Worm (Caenorhabditis elegans) whole organism, L4 larva: ENCODE data around the gene C46C11.3.

Source experiments
- R02D3.7 ChIP-seq: fragments of 150-350 bp; sonication (generic microtip); optimal IDR thresholded peaks from 3 replicates; lab custom pipeline; 2014; ENCODE audit warnings: missing biosample characterization, missing genetic modification characterization
- Y75B8A.6 ChIP-seq: fragments of 200-800 bp; sonication (Bioruptor generic); IDR thresholded peaks from 2 replicates; pipeline ENCODE4 v1.3.6; 2022; ENCODE audit warnings: missing genetic modification reagents, missing genetic modification characterization, missing compliant biosample characterization
- ZK337.2 ChIP-seq: fragments of 200-800 bp; sonication (Bioruptor generic); IDR thresholded peaks from 2 replicates; pipeline ENCODE4 v1.3.6; 2022; ENCODE audit warnings: missing genetic modification reagents, missing genetic modification characterization, missing compliant biosample characterization
- aha-1 ChIP-seq: fragments of 150-350 bp; peaks from one replicate; lab custom pipeline; 2014; ENCODE audit warnings: missing biosample characterization, missing genetic modification characterization
- attf-4 ChIP-seq: sonication (generic microtip); optimal IDR thresholded peaks from 3 replicates; lab custom pipeline; 2017; ENCODE audit warnings: missing biosample characterization, missing genetic modification characterization
- ceh-28 ChIP-seq: fragments of 150-350 bp; optimal IDR thresholded peaks from 2 replicates; lab custom pipeline; 2014; ENCODE audit warnings: missing biosample characterization, missing genetic modification reagents, missing genetic modification characterization
- ceh-32 ChIP-seq: sonication (generic microtip); optimal IDR thresholded peaks from 2 replicates; lab custom pipeline; 2016; ENCODE audit warnings: mild to moderate bottlenecking, missing genetic modification characterization, missing compliant biosample characterization; ENCODE audit not compliant: poor library complexity
- ceh-44 ChIP-seq: fragments of 200-800 bp; sonication (Bioruptor generic); IDR thresholded peaks from 2 replicates; pipeline ENCODE4 v1.3.6; 2022; ENCODE audit warnings: missing genetic modification reagents, missing genetic modification characterization, missing compliant biosample characterization
- ceh-82 ChIP-seq: sonication (generic microtip); optimal IDR thresholded peaks from 2 replicates; lab custom pipeline; 2017; ENCODE audit warnings: missing biosample characterization, missing genetic modification characterization
- ctbp-1 ChIP-seq: fragments of 200-800 bp; sonication (Bioruptor generic); IDR thresholded peaks from 2 replicates; pipeline ENCODE4 v1.3.6; 2022; ENCODE audit warnings: missing genetic modification reagents, missing genetic modification characterization, missing compliant biosample characterization
- daf-16 ChIP-seq, 3 experiments: sonication (generic microtip); optimal IDR thresholded peaks; 2 replicates each; lab custom pipeline; 2016 to 2017; ENCODE audit warnings: missing genetic modification characterization in 3 of 3, missing genetic modification reagents in 3 of 3, mild to moderate bottlenecking in 2 of 3, missing compliant biosample characterization in 2 of 3, missing biosample characterization in 1 of 3, moderate library complexity in 1 of 3
- daf-19 ChIP-seq: fragments of 200-800 bp; sonication (Bioruptor generic); conservative IDR thresholded peaks from 2 replicates; pipeline ENCODE4 v1.3.6; 2022; ENCODE audit warnings: missing genetic modification characterization, missing compliant biosample characterization
- dmd-9 ChIP-seq: fragments of 200-800 bp; sonication (Bioruptor generic); IDR thresholded peaks from 2 replicates; pipeline ENCODE4 v1.3.6; 2022; ENCODE audit warnings: missing genetic modification reagents, missing genetic modification characterization, missing compliant biosample characterization
- egl-27 ChIP-seq: sonication (generic microtip); optimal IDR thresholded peaks from 3 replicates; lab custom pipeline; 2017; ENCODE audit warnings: missing biosample characterization, missing genetic modification reagents, missing genetic modification characterization
- egl-43 ChIP-seq: fragments of 200-800 bp; sonication (Bioruptor generic); IDR thresholded peaks from 2 replicates; pipeline ENCODE4 v1.3.6; 2022; ENCODE audit warnings: missing genetic modification reagents, missing genetic modification characterization, missing compliant biosample characterization
- fos-1 ChIP-seq: fragments of 150-350 bp; optimal IDR thresholded peaks from 2 replicates; lab custom pipeline; 2014; ENCODE audit warnings: missing biosample characterization, missing genetic modification characterization
- gei-8 ChIP-seq: fragments of 200-800 bp; sonication (Bioruptor generic); optimal IDR thresholded peaks from 2 replicates; lab custom pipeline; 2018; ENCODE audit warnings: mild to moderate bottlenecking, missing genetic modification characterization, missing compliant biosample characterization
- hif-1 ChIP-seq, 2 experiments: sonication (generic microtip); optimal IDR thresholded peaks; 2 replicates each; lab custom pipeline; 2016 to 2017; ENCODE audit warnings: missing compliant biosample characterization in 2 of 2, missing genetic modification characterization in 2 of 2, missing genetic modification reagents in 2 of 2, missing genotype in 2 of 2, mild to moderate bottlenecking in 1 of 2
- hlh-30 ChIP-seq: sonication (generic microtip); optimal IDR thresholded peaks from 2 replicates; lab custom pipeline; 2017; ENCODE audit warnings: antibody characterized with exemption, mild to moderate bottlenecking, missing genetic modification characterization, missing compliant biosample characterization; ENCODE audit not compliant: insufficient read depth
- lin-1 ChIP-seq: fragments of 200-800 bp; sonication (Bioruptor generic); IDR thresholded peaks from 2 replicates; pipeline ENCODE4 v1.3.6; 2022; ENCODE audit warnings: missing genetic modification reagents, missing genetic modification characterization, missing compliant biosample characterization
- lin-13 ChIP-seq: fragments of 150-350 bp; optimal IDR thresholded peaks from 2 replicates; lab custom pipeline; 2014; ENCODE audit warnings: missing biosample characterization, missing genetic modification reagents, missing genetic modification characterization
- lin-15B ChIP-seq: fragments of 150-350 bp; sonication (generic microtip); optimal IDR thresholded peaks from 3 replicates; lab custom pipeline; 2014; ENCODE audit warnings: missing biosample characterization, missing genetic modification characterization
- lin-38 ChIP-seq: fragments of 200-800 bp; sonication (Bioruptor generic); IDR thresholded peaks from 2 replicates; pipeline ENCODE4 v1.3.6; 2022; ENCODE audit warnings: missing genetic modification reagents, missing genetic modification characterization, missing compliant biosample characterization
- lin-39 ChIP-seq: fragments of 150-350 bp; optimal IDR thresholded peaks from 2 replicates; lab custom pipeline; 2014; ENCODE audit warnings: missing biosample characterization, missing genetic modification reagents, missing genetic modification characterization
- lsy-2 ChIP-seq, 2 experiments: fragments of 150-350 bp in 1 of 2; sonication (generic microtip) in 1 of 2; optimal IDR thresholded peaks; 2 replicates each; lab custom pipeline; 2014 to 2017; ENCODE audit warnings: missing biosample characterization in 2 of 2, missing genetic modification characterization in 2 of 2
- madf-9 ChIP-seq: fragments of 200-800 bp; sonication (Bioruptor generic); conservative IDR thresholded peaks from 2 replicates; pipeline ENCODE4 v1.3.6; 2022; ENCODE audit warnings: missing genetic modification reagents, missing genetic modification characterization, missing compliant biosample characterization
- mdl-1 ChIP-seq, 2 experiments: fragments of 150-350 bp in 1 of 2; sonication (generic microtip) in 1 of 2; optimal IDR thresholded peaks; 2 replicates each; lab custom pipeline; 2014 to 2017; ENCODE audit warnings: missing biosample characterization in 2 of 2, missing genetic modification characterization in 2 of 2
- mes-2 ChIP-seq: sonication (generic microtip); optimal IDR thresholded peaks from 2 replicates; lab custom pipeline; 2016; ENCODE audit warnings: missing genotype, mild to moderate bottlenecking, missing genetic modification characterization, missing compliant biosample characterization; ENCODE audit not compliant: poor library complexity, severe bottlenecking
- mxl-2 ChIP-seq: fragments of 200-800 bp; sonication (Bioruptor generic); conservative IDR thresholded peaks from 2 replicates; pipeline ENCODE4 v1.3.6; 2022; ENCODE audit warnings: missing genetic modification reagents, missing genetic modification characterization, missing compliant biosample characterization
- nhr-25 ChIP-seq: sonication (generic microtip); optimal IDR thresholded peaks from 2 replicates; lab custom pipeline; 2017; ENCODE audit warnings: missing genetic modification characterization, mild to moderate bottlenecking, missing compliant biosample characterization, antibody characterized with exemption, moderate library complexity, borderline replicate concordance; ENCODE audit not compliant: insufficient read depth
- nhr-28 ChIP-seq: fragments of 150-350 bp; optimal IDR thresholded peaks from 2 replicates; lab custom pipeline; 2014; ENCODE audit warnings: missing biosample characterization, missing genetic modification characterization
- nhr-6 ChIP-seq: fragments of 150-350 bp; optimal IDR thresholded peaks from 2 replicates; lab custom pipeline; 2014; ENCODE audit warnings: missing biosample characterization, missing genetic modification characterization
- pha-4 ChIP-seq, 2 experiments: fragments of 150-350 bp in 1 of 2; fragments of 200-800 bp in 1 of 2; sonication (Bioruptor generic) in 1 of 2; IDR thresholded peaks in 1 of 2; optimal IDR thresholded peaks in 1 of 2; 2 replicates each; pipeline versions ENCODE4 v1.3.6 to Lab custom; 2014 to 2022; ENCODE audit warnings: missing genetic modification characterization in 2 of 2, missing genetic modification reagents in 2 of 2, missing biosample characterization in 1 of 2, missing compliant biosample characterization in 1 of 2
- snpc-1.2 ChIP-seq: fragments of 200-800 bp; sonication (Bioruptor generic); IDR thresholded peaks from 2 replicates; pipeline ENCODE4 v1.3.6; 2022; ENCODE audit warnings: missing genetic modification reagents, missing genetic modification characterization, missing compliant biosample characterization
- tra-1 ChIP-seq: fragments of 200-800 bp; sonication (Bioruptor generic); IDR thresholded peaks from 2 replicates; pipeline ENCODE4 v1.3.6; 2022; ENCODE audit warnings: missing genetic modification reagents, missing genetic modification characterization, missing compliant biosample characterization
- unc-130 ChIP-seq: sonication (generic microtip); optimal IDR thresholded peaks from 2 replicates; lab custom pipeline; 2016; ENCODE audit warnings: missing genetic modification reagents, missing genetic modification characterization, missing compliant biosample characterization
- unc-39 ChIP-seq: sonication (generic microtip); optimal IDR thresholded peaks from 2 replicates; lab custom pipeline; 2017; ENCODE audit warnings: missing biosample characterization, missing genetic modification characterization
- zip-11 ChIP-seq: fragments of 200-800 bp; sonication (Bioruptor generic); IDR thresholded peaks from 2 replicates; pipeline ENCODE4 v1.3.6; 2022; ENCODE audit warnings: missing genetic modification characterization, missing compliant biosample characterization
- ztf-7 ChIP-seq: fragments of 150-350 bp; optimal IDR thresholded peaks from 2 replicates; lab custom pipeline; 2014; ENCODE audit warnings: missing biosample characterization, missing genetic modification characterization

The C46C11.3 gene

DNA sequence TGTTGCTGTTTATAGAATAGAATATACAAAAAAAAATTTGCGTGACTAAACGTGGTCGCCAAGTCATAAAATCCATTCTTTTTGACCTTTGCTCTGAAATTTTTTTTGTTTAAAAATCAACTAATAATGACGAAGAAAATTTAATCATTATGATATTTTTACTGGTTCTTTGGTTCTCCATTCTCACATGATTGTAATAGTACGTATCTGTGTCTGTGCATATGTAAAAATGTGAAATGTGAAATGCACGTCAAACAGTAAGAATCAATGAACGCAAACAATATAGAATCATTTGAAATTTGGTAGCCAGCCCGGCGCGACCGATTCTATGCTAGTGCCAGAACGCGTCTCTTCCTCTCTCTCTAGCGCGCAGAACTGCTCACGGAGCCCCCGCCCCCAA lies 14.7 kb downstream of the C46C11.3 start, which contains the start of gene hosl-1:
hosl-1 (plus strand) TSS at position 301 of the 400 bp plus-strand sequence.
- TF ChIP-seq lin-1 (GFP tag; lab: Robert Waterston, UW) (no peak), pha-4 (GFP tag; IDR thresholded peaks at IDR 0.05; lab: Robert Waterston, UW) (no peak), pha-4 (tag; optimal IDR thresholded peaks at IDR 0.05; lab: Kevin White, UChicago) (no peak), hif-1 (tag; optimal IDR thresholded peaks at IDR 0.05; lab: Kevin White, UChicago) (peak in 1 of 2 experiments; percentile 42), lin-13 (GFP tag; lab: Kevin White, UChicago) (no peak), nhr-6 (tag; lab: Kevin White, UChicago) (no peak), ZK337.2 (no peak), ceh-44 (GFP tag; lab: Robert Waterston, UW) (no peak)

ce11 chrX:4647104-4647503 lies 25.0 kb downstream of the C46C11.3 start, which contains the start of gene C46C11.4:
C46C11.4 (minus strand) TSS chrX:4647204.
- no peak for TF ChIP-seq ceh-82 (tag; lab: Kevin White, UChicago)
- no peak for TF ChIP-seq mes-2 (tag; lab: Kevin White, UChicago)
- TF ChIP-seq pha-4 (GFP tag; IDR thresholded peaks at IDR 0.05; lab: Robert Waterston, UW): no peak
- no peak for TF ChIP-seq pha-4 (tag; optimal IDR thresholded peaks at IDR 0.05; lab: Kevin White, UChicago)
- no peak for TF ChIP-seq gei-8 (GFP tag; lab: Kevin White, UChicago)
- no peak for TF ChIP-seq zip-11 (GFP tag; lab: Robert Waterston, UW)
- TF ChIP-seq lsy-2 (tag; optimal IDR thresholded peaks at IDR 0.05; lab: Kevin White, UChicago): no peak
- TF ChIP-seq ceh-28 (tag; lab: Kevin White, UChicago): no peak
- TF ChIP-seq dmd-9: no peak
- TF ChIP-seq nhr-25 (tag; lab: Kevin White, UChicago): no peak
- no peak for TF ChIP-seq fos-1 (tag; lab: Kevin White, UChicago)
- no peak for TF ChIP-seq mxl-2 (GFP tag; lab: Robert Waterston, UW)
- no peak for TF ChIP-seq tra-1 (GFP tag; lab: Robert Waterston, UW)
- TF ChIP-seq egl-27 (tag; lab: Kevin White, UChicago): no peak
- TF ChIP-seq egl-43: no peak
- no peak for TF ChIP-seq unc-130
- TF ChIP-seq lin-15B: no peak
- TF ChIP-seq madf-9 (GFP tag; lab: Robert Waterston, UW): no peak
- no peak for TF ChIP-seq hlh-30 (tag; lab: Kevin White, UChicago)
- no peak for TF ChIP-seq R02D3.7 (tag; lab: Kevin White, UChicago)
- TF ChIP-seq Y75B8A.6: no peak

DNA sequence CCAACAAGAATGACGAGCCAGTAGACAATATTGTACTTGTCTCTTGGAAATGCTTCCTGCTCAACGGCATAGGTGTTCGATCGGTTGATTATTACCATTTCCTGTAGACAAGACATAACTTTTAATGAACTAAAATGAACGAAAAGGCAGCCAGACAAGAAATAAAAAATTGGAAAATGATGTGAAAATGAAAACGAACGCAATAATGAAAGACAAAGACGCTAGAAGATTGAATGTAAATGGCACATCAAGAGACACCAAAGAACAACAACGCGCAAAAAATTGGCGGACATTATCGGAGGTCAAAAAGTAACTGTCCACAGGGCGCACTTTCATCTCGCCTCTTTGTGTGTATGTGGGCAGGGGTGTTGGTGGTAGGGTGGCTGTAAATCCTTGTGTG lies 27.0 kb downstream of the C46C11.3 start, which contains the start of gene ent-5:
ent-5 (minus strand) TSS at position 101 of the 400 bp plus-strand sequence.
- TF ChIP-seq gei-8 (GFP tag; lab: Kevin White, UChicago) (no peak), lin-39 (no peak), ctbp-1 (GFP tag; lab: Robert Waterston, UW) (no peak), daf-19 (GFP tag; lab: Robert Waterston, UW) (no peak), mdl-1 (tag; optimal IDR thresholded peaks at IDR 0.05; lab: Kevin White, UChicago) (no peak), daf-16 (GFP tag; optimal IDR thresholded peaks at IDR 0.05; lab: Kevin White, UChicago) (no peak), daf-16 (tag; optimal IDR thresholded peaks at IDR 0.05; lab: Kevin White, UChicago) (no peak), ztf-7 (tag; lab: Kevin White, UChicago) (no peak), attf-4 (no peak), nhr-28 (tag; lab: Kevin White, UChicago) (no peak), unc-39 (tag; lab: Kevin White, UChicago) (no peak), tra-1 (GFP tag; lab: Robert Waterston, UW) (no peak), ceh-32 (tag; lab: Kevin White, UChicago) (no peak), snpc-1.2 (GFP tag; lab: Robert Waterston, UW) (no peak), lin-38 (no peak), ceh-82 (tag; lab: Kevin White, UChicago) (no peak), aha-1 (tag; lab: Kevin White, UChicago) (no peak)
